Worm (Caenorhabditis elegans) whole organism, early embryonic: Measurements from ENCODE around the gene col-166.

Source experiments
- B0310.2 ChIP-seq: sonication (generic microtip); optimal IDR thresholded peaks from 2 replicates; lab custom pipeline; 2016; ENCODE audit warnings: mild to moderate bottlenecking, missing genetic modification characterization, missing compliant biosample characterization
- ama-1 ChIP-seq: fragments of 150-350 bp; optimal IDR thresholded peaks from 2 replicates; lab custom pipeline; 2014
- ceh-13 ChIP-seq: fragments of 200-800 bp; sonication (Bioruptor generic); optimal IDR thresholded peaks from 2 replicates; lab custom pipeline; 2018; ENCODE audit warnings: mild to moderate bottlenecking, missing genetic modification characterization, missing compliant biosample characterization
- ets-7 ChIP-seq: sonication (generic microtip); optimal IDR thresholded peaks from 2 replicates; lab custom pipeline; 2016; ENCODE audit warnings: missing genotype, missing genetic modification characterization, missing compliant biosample characterization
- flt-1 ChIP-seq: fragments of 200-800 bp; sonication (Bioruptor generic); IDR thresholded peaks from 2 replicates; pipeline ENCODE4 v1.3.6; 2022; ENCODE audit warnings: missing genetic modification characterization, missing compliant biosample characterization
- scrt-1 ChIP-seq: fragments of 200-800 bp; sonication (Bioruptor generic); IDR thresholded peaks from 2 replicates; pipeline ENCODE4 v1.3.6; 2022; ENCODE audit warnings: missing genetic modification characterization, missing compliant biosample characterization
- sea-1 ChIP-seq: fragments of 200-800 bp; sonication (Bioruptor generic); conservative IDR thresholded peaks from 2 replicates; pipeline ENCODE4 v1.3.6; 2022; ENCODE audit warnings: missing genetic modification characterization, missing compliant biosample characterization
- tbx-11 ChIP-seq: fragments of 200-800 bp; sonication (Bioruptor generic); IDR thresholded peaks from 2 replicates; pipeline ENCODE4 v1.3.6; 2022; ENCODE audit warnings: missing genetic modification characterization, missing compliant biosample characterization

DNA sequence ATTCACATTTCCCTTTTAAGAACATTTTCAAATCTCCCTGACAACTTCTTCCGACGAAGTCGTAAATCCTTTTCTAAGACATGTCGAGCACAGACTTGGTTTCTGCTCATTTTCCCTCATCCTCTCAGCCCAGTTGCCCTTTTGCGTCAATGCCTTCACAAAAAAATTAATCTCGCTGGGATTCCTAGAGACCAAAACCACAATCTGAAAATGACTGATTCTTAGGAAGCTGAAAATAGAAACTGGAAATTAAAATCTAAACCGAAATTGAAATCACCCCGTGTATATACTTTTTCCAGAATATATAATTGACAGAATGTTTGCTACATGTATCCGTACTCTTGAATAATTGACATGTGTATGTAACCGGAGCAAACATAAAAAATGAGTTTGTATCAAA is 32.8 kb upstream of the col-166 start:
- no peak for TF ChIP-seq sea-1 (GFP tag; lab: Robert Waterston, UW)
- TF ChIP-seq B0310.2 (tag; lab: Kevin White, UChicago): no peak
- TF ChIP-seq scrt-1 (GFP tag; lab: Robert Waterston, UW): no peak
- no peak for TF ChIP-seq ceh-13
- TF ChIP-seq flt-1: no peak
- no peak for TF ChIP-seq ama-1 (lab: Kevin White, UChicago)
- TF ChIP-seq tbx-11: no peak
- TF ChIP-seq ets-7 (tag; lab: Kevin White, UChicago): no peak
